Worm (Caenorhabditis elegans) whole organism, mixed stage, embryonic: ENCODE results near the gene C16C10.8.

ENCODE experiments used
- M03D4.4 ChIP-seq: sonication (generic microtip); optimal IDR thresholded peaks from 2 replicates; lab custom pipeline; 2017; ENCODE audit warnings: mild to moderate bottlenecking, missing genetic modification characterization, missing compliant biosample characterization
- bed-3 ChIP-seq: fragments of 200-800 bp; sonication (Bioruptor generic); optimal IDR thresholded peaks from 3 replicates; lab custom pipeline; 2018; ENCODE audit warnings: mild to moderate bottlenecking, missing genetic modification characterization, moderate library complexity, missing compliant biosample characterization
- blmp-1 ChIP-seq: fragments of 150-350 bp; optimal IDR thresholded peaks from 2 replicates; lab custom pipeline; 2014; ENCODE audit warnings: missing biosample characterization, missing genetic modification characterization
- ceh-39 ChIP-seq: fragments of 150-350 bp; optimal IDR thresholded peaks from 2 replicates; lab custom pipeline; 2014; ENCODE audit warnings: missing biosample characterization, missing genetic modification characterization
- ceh-43 ChIP-seq: fragments of 200-800 bp; sonication (Bioruptor generic); optimal IDR thresholded peaks from 2 replicates; lab custom pipeline; 2018; ENCODE audit warnings: mild to moderate bottlenecking, missing genetic modification characterization, moderate library complexity, missing compliant biosample characterization
- ceh-83 ChIP-seq: fragments of 200-800 bp; sonication (Bioruptor generic); optimal IDR thresholded peaks from 2 replicates; lab custom pipeline; 2018; ENCODE audit warnings: mild to moderate bottlenecking, missing genetic modification characterization, missing compliant biosample characterization
- ces-1 ChIP-seq: fragments of 150-350 bp; optimal IDR thresholded peaks from 2 replicates; lab custom pipeline; 2014; ENCODE audit warnings: missing biosample characterization, missing genetic modification reagents, missing genetic modification characterization
- cnd-1 ChIP-seq: fragments of 200-800 bp; sonication (Bioruptor generic); optimal IDR thresholded peaks from 2 replicates; lab custom pipeline; 2018; ENCODE audit warnings: mild to moderate bottlenecking, missing genetic modification characterization, missing compliant biosample characterization
- drap-1 ChIP-seq: fragments of 200-800 bp; sonication (Bioruptor generic); optimal IDR thresholded peaks from 3 replicates; lab custom pipeline; 2018; ENCODE audit warnings: mild to moderate bottlenecking, missing genetic modification characterization, missing compliant biosample characterization
- elt-1 ChIP-seq: sonication (generic microtip); optimal IDR thresholded peaks from 2 replicates; lab custom pipeline; 2017; ENCODE audit warnings: missing genetic modification characterization, mild to moderate bottlenecking, missing compliant biosample characterization, antibody characterized with exemption, moderate library complexity, borderline replicate concordance; ENCODE audit not compliant: insufficient read depth
- elt-3 ChIP-seq: fragments of 150-350 bp; optimal IDR thresholded peaks from 2 replicates; lab custom pipeline; 2014; ENCODE audit warnings: missing biosample characterization, missing genetic modification characterization
- flh-1 ChIP-seq: fragments of 200-800 bp; sonication (Bioruptor generic); optimal IDR thresholded peaks from 2 replicates; lab custom pipeline; 2018; ENCODE audit warnings: mild to moderate bottlenecking, missing genetic modification characterization, moderate library complexity, missing compliant biosample characterization
- ham-2 ChIP-seq: fragments of 200-800 bp; sonication (Bioruptor generic); optimal IDR thresholded peaks from 2 replicates; lab custom pipeline; 2018; ENCODE audit warnings: mild to moderate bottlenecking, missing genetic modification characterization, missing compliant biosample characterization
- lin-13 ChIP-seq: fragments of 150-350 bp; optimal IDR thresholded peaks from 2 replicates; lab custom pipeline; 2014; ENCODE audit warnings: missing biosample characterization, missing genetic modification characterization
- lin-32 ChIP-seq: fragments of 200-800 bp; sonication (Bioruptor generic); optimal IDR thresholded peaks from 2 replicates; lab custom pipeline; 2018; ENCODE audit warnings: mild to moderate bottlenecking, missing genetic modification characterization, missing compliant biosample characterization
- lsy-2 ChIP-seq: fragments of 150-350 bp; optimal IDR thresholded peaks from 2 replicates; lab custom pipeline; 2014; ENCODE audit warnings: missing biosample characterization, missing genetic modification characterization
- mab-5 ChIP-seq: fragments of 150-350 bp; optimal IDR thresholded peaks from 2 replicates; lab custom pipeline; 2014; ENCODE audit warnings: missing biosample characterization, missing genetic modification characterization
- mls-2 ChIP-seq: sonication (generic microtip); optimal IDR thresholded peaks from 2 replicates; lab custom pipeline; 2016; ENCODE audit warnings: mild to moderate bottlenecking, missing genetic modification characterization, moderate library complexity, missing compliant biosample characterization
- nhr-12 ChIP-seq: fragments of 150-350 bp; optimal IDR thresholded peaks from 2 replicates; lab custom pipeline; 2014; ENCODE audit warnings: missing biosample characterization, missing genetic modification characterization
- nhr-2 ChIP-seq: fragments of 150-350 bp; optimal IDR thresholded peaks from 2 replicates; lab custom pipeline; 2014; ENCODE audit warnings: missing biosample characterization, missing genetic modification characterization
- nhr-237 ChIP-seq: fragments of 150-350 bp; optimal IDR thresholded peaks from 2 replicates; lab custom pipeline; 2014; ENCODE audit warnings: missing biosample characterization, missing genetic modification characterization
- nhr-76 ChIP-seq: sonication (generic microtip); optimal IDR thresholded peaks from 2 replicates; lab custom pipeline; 2017; ENCODE audit warnings: missing biosample characterization, missing genetic modification characterization
- pha-4 ChIP-seq: fragments of 150-350 bp; optimal IDR thresholded peaks from 2 replicates; lab custom pipeline; 2018; ENCODE audit warnings: missing biosample characterization, missing genetic modification reagents, missing genetic modification characterization
- sem-2 ChIP-seq: fragments of 200-800 bp; sonication (Bioruptor generic); optimal IDR thresholded peaks from 2 replicates; lab custom pipeline; 2018; ENCODE audit warnings: mild to moderate bottlenecking, missing genetic modification characterization, missing compliant biosample characterization
- snpc-4 ChIP-seq: fragments of 150-350 bp; optimal IDR thresholded peaks from 2 replicates; lab custom pipeline; 2014; ENCODE audit warnings: missing biosample characterization, missing genetic modification characterization
- sptf-1 ChIP-seq: sonication (generic microtip); optimal IDR thresholded peaks from 2 replicates; lab custom pipeline; 2017; ENCODE audit warnings: mild to moderate bottlenecking, missing genetic modification characterization, moderate library complexity, missing compliant biosample characterization
- unc-120 ChIP-seq: sonication (generic microtip); optimal IDR thresholded peaks from 2 replicates; lab custom pipeline; 2017; ENCODE audit warnings: missing genetic modification characterization, missing compliant biosample characterization; ENCODE audit not compliant: poor library complexity, severe bottlenecking
- unc-62 ChIP-seq: fragments of 150-350 bp; optimal IDR thresholded peaks from 2 replicates; lab custom pipeline; 2014; ENCODE audit warnings: missing biosample characterization, missing genetic modification reagents, missing genetic modification characterization
- zip-8 ChIP-seq: fragments of 150-350 bp; optimal IDR thresholded peaks from 2 replicates; lab custom pipeline; 2014; ENCODE audit warnings: missing biosample characterization, missing genetic modification characterization

C16C10.8 gene

ce11 chrIII:4186751-4187309 is 22.9 kb upstream of the C16C10.8 start, which contains the start of gene lars-1:
TSS of gene lars-1 (minus strand) at chrIII:4186801.
- TF ChIP-seq pha-4 (tag; lab: Kevin White, UChicago) (no peak), ham-2 (no peak)

- TF ChIP-seq snpc-4 (no peak), ceh-39 (tag; lab: Kevin White, UChicago) (no peak), M03D4.4 (tag; lab: Kevin White, UChicago) (no peak)
Measured at ce11 chrIII:4181338-4181737, 17.4 kb upstream of the C16C10.8 start, which contains the start of gene C16C10.1. TSS of gene C16C10.1 (minus strand) at chrIII:4181438.

- TF ChIP-seq drap-1 (no peak), nhr-2 (tag; lab: Kevin White, UChicago) (no peak), unc-120 (tag; lab: Kevin White, UChicago) (no peak), nhr-12 (no peak), snpc-4 (no peak)
- TF ChIP-seq, all 35 proteins: peak for 0
Measured at ce11 chrIII:4178564-4178963, 14.6 kb upstream of the C16C10.8 start, which contains the start of gene C16C10.2. TSS of gene C16C10.2 (minus strand) at chrIII:4178664.

ce11 chrIII:4176109-4176596 is 12.2 kb upstream of the C16C10.8 start, which contains the start of the genes hrde-1 and C16C10.13:
TSS of gene hrde-1 (minus strand) at chrIII:4176159.
TSS of gene C16C10.13 (plus strand) at chrIII:4176440.
- TF ChIP-seq ceh-83 (GFP tag; lab: Kevin White, UChicago) (no peak), cnd-1 (tag; lab: Kevin White, UChicago) (no peak), elt-1 (no peak), blmp-1 (tag; lab: Kevin White, UChicago) (no peak), zip-8 (no peak), lsy-2 (tag; lab: Kevin White, UChicago) (no peak), sem-2 (GFP tag; lab: Kevin White, UChicago) (no peak), bed-3 (no peak), lin-32 (GFP tag; lab: Kevin White, UChicago) (no peak), snpc-4 (no peak), pha-4 (tag; lab: Kevin White, UChicago) (no peak), elt-3 (tag; lab: Kevin White, UChicago) (no peak)

- no peak for TF ChIP-seq ceh-83 (GFP tag; lab: Kevin White, UChicago)
- no peak for TF ChIP-seq lin-13
- TF ChIP-seq cnd-1 (tag; lab: Kevin White, UChicago) = no peak
- TF ChIP-seq mab-5 (tag; lab: Kevin White, UChicago) = no peak
- no peak for TF ChIP-seq lsy-2 (tag; lab: Kevin White, UChicago)
- TF ChIP-seq ces-1 (GFP tag; lab: Kevin White, UChicago) = no peak
- no peak for TF ChIP-seq snpc-4
- TF ChIP-seq mls-2 (tag; lab: Kevin White, UChicago) = no peak
- no peak for TF ChIP-seq nhr-2 (tag; lab: Kevin White, UChicago)
- TF ChIP-seq flh-1 (GFP tag; lab: Kevin White, UChicago) = no peak
- TF ChIP-seq sem-2 (GFP tag; lab: Kevin White, UChicago) = no peak
- TF ChIP-seq unc-62 (GFP tag; lab: Kevin White, UChicago) = no peak
- TF ChIP-seq nhr-237 (tag; lab: Kevin White, UChicago) = no peak
- TF ChIP-seq sptf-1 (tag; lab: Kevin White, UChicago) = no peak
- no peak for TF ChIP-seq blmp-1 (tag; lab: Kevin White, UChicago)
- no peak for TF ChIP-seq ceh-39 (tag; lab: Kevin White, UChicago)
- TF ChIP-seq, all 35 proteins: peak for 0
Measured at ce11 chrIII:4175489-4175888, 11.5 kb upstream of the C16C10.8 start.

ce11 chrIII:4172210-4172609 is 8.2 kb upstream of the C16C10.8 start:
- TF ChIP-seq drap-1 = no peak
- TF ChIP-seq sem-2 (GFP tag; lab: Kevin White, UChicago) = no peak
- no peak for TF ChIP-seq M03D4.4 (tag; lab: Kevin White, UChicago)
- no peak for TF ChIP-seq nhr-76
- TF ChIP-seq ceh-43 (GFP tag; lab: Kevin White, UChicago) = no peak
- TF ChIP-seq unc-62 (GFP tag; lab: Kevin White, UChicago) = no peak
